Worm (Caenorhabditis elegans) whole organism, L3 larva: Measurements from ENCODE around the gene Y105C5B.5.

Experiments
- ZK546.5 ChIP-seq: sonication (generic microtip); optimal IDR thresholded peaks from 2 replicates; lab custom pipeline; 2017; ENCODE audit warnings: missing biosample characterization, missing genetic modification characterization
- aly-2 ChIP-seq: fragments of 150-350 bp; optimal IDR thresholded peaks from 2 replicates; lab custom pipeline; 2014; ENCODE audit warnings: missing biosample characterization, missing genetic modification characterization
- elt-1 ChIP-seq: fragments of 150-350 bp; optimal IDR thresholded peaks from 2 replicates; lab custom pipeline; 2014; ENCODE audit warnings: missing biosample characterization, missing genetic modification characterization
- jun-1 ChIP-seq: fragments of 150-350 bp; optimal IDR thresholded peaks from 2 replicates; lab custom pipeline; 2014; ENCODE audit warnings: missing biosample characterization, missing genetic modification reagents, missing genetic modification characterization
- lin-15B ChIP-seq: fragments of 150-350 bp; optimal IDR thresholded peaks from 2 replicates; lab custom pipeline; 2014; ENCODE audit warnings: missing biosample characterization, missing genetic modification characterization
- nhr-23 ChIP-seq: fragments of 150-350 bp; optimal IDR thresholded peaks from 2 replicates; lab custom pipeline; 2014; ENCODE audit warnings: missing biosample characterization, missing genetic modification reagents, missing genetic modification characterization
- nhr-237 ChIP-seq: fragments of 150-350 bp; optimal IDR thresholded peaks from 2 replicates; lab custom pipeline; 2014; ENCODE audit warnings: missing biosample characterization, missing genetic modification characterization
- nhr-43 ChIP-seq: sonication (generic microtip); optimal IDR thresholded peaks from 2 replicates; lab custom pipeline; 2016; ENCODE audit warnings: mild to moderate bottlenecking, missing genetic modification characterization, missing compliant biosample characterization; ENCODE audit not compliant: poor library complexity, severe bottlenecking
- pha-4 ChIP-seq: fragments of 150-350 bp; optimal IDR thresholded peaks from 2 replicates; lab custom pipeline; 2014; ENCODE audit warnings: missing biosample characterization, missing genetic modification reagents, missing genetic modification characterization
- pqm-1 ChIP-seq: fragments of 150-350 bp; optimal IDR thresholded peaks from 2 replicates; lab custom pipeline; 2017; ENCODE audit warnings: missing biosample characterization, missing genetic modification characterization, inconsistent platforms

- no peak for TF ChIP-seq elt-1 (tag; lab: Kevin White, UChicago)
- TF ChIP-seq pha-4 (tag; lab: Kevin White, UChicago) = no peak
- no peak for TF ChIP-seq lin-15B (tag; lab: Kevin White, UChicago)
- TF ChIP-seq aly-2 (tag; lab: Kevin White, UChicago) = no peak
- TF ChIP-seq pqm-1 (tag; lab: Kevin White, UChicago) = no peak
- TF ChIP-seq nhr-23 (tag; lab: Kevin White, UChicago) = no peak
- TF ChIP-seq ZK546.5 (tag; lab: Kevin White, UChicago) = no peak
- TF ChIP-seq nhr-43 (tag; lab: Kevin White, UChicago) = no peak
- no peak for TF ChIP-seq jun-1 (tag; lab: Kevin White, UChicago)
- no peak for TF ChIP-seq nhr-237 (tag; lab: Kevin White, UChicago)
Observed at ce11 chrIV:15915061-15915460, 14.0 kb upstream of the Y105C5B.5 start.
